Worm (Caenorhabditis elegans): ENCODE data around the gene xbx-1.
A peak's percentile ranks its signal among the peaks of the same experiment; 100 is the strongest.

xbx-1 gene

ce11 chrV:14979937-14980336 lies at the start of gene xbx-1:
TSS of gene xbx-1 (plus strand) at chrV:14980237.
- TF ChIP-seq unc-120 (tag; optimal IDR thresholded peaks at IDR 0.05; ENCODE audit: poor library complexity, severe bottlenecking) (no peak), drap-1 (GFP tag; optimal IDR thresholded peaks at IDR 0.05) (no peak), nhr-237 (tag; optimal IDR thresholded peaks at IDR 0.05) (no peak), ham-2 (GFP tag; optimal IDR thresholded peaks at IDR 0.05) (no peak)

ce11 chrV:14933450-14934218 lies 46.4 kb upstream of the xbx-1 start:
- TF ChIP-seq elt-3 (tag; optimal IDR thresholded peaks at IDR 0.05) (no peak), elt-1 (tag; optimal IDR thresholded peaks at IDR 0.05; ENCODE audit: borderline replicate concordance, insufficient read depth) (no peak), nhr-237 (tag; optimal IDR thresholded peaks at IDR 0.05) (no peak), nhr-76 (tag; optimal IDR thresholded peaks at IDR 0.05) (no peak), snpc-4 (tag; optimal IDR thresholded peaks at IDR 0.05) (no peak), ztf-11 (tag; optimal IDR thresholded peaks at IDR 0.05) (no peak), bed-3 (GFP tag; optimal IDR thresholded peaks at IDR 0.05) (no peak), cnd-1 (tag; optimal IDR thresholded peaks at IDR 0.05) (no peak), mls-2 (tag; optimal IDR thresholded peaks at IDR 0.05) (no peak), hlh-1 (tag; optimal IDR thresholded peaks at IDR 0.05) (no peak), pha-4 (tag; optimal IDR thresholded peaks at IDR 0.05) (no peak), lin-13 (tag; optimal IDR thresholded peaks at IDR 0.05) (no peak), ceh-43 (GFP tag; optimal IDR thresholded peaks at IDR 0.05) (no peak), nhr-2 (tag; optimal IDR thresholded peaks at IDR 0.05) (no peak), unc-120 (tag; optimal IDR thresholded peaks at IDR 0.05; ENCODE audit: poor library complexity, severe bottlenecking) (no peak)

ce11 chrV:14936587-14936986 lies 43.5 kb upstream of the xbx-1 start, which contains the start of gene C30G7.2:
TSS of gene C30G7.2 (plus strand) at chrV:14936887.
- TF ChIP-seq bed-3 (GFP tag; optimal IDR thresholded peaks at IDR 0.05) (no peak), M03D4.4 (tag; optimal IDR thresholded peaks at IDR 0.05) (no peak), ceh-39 (tag; optimal IDR thresholded peaks at IDR 0.05) (no peak), mls-2 (tag; optimal IDR thresholded peaks at IDR 0.05) (no peak), nhr-28 (tag; optimal IDR thresholded peaks at IDR 0.05) (no peak), ham-2 (GFP tag; optimal IDR thresholded peaks at IDR 0.05) (no peak), nhr-237 (tag; optimal IDR thresholded peaks at IDR 0.05) (no peak), elt-3 (tag; optimal IDR thresholded peaks at IDR 0.05) (no peak), blmp-1 (tag; optimal IDR thresholded peaks at IDR 0.05) (no peak), unc-62 (GFP tag; optimal IDR thresholded peaks at IDR 0.05) (no peak)

DNA sequence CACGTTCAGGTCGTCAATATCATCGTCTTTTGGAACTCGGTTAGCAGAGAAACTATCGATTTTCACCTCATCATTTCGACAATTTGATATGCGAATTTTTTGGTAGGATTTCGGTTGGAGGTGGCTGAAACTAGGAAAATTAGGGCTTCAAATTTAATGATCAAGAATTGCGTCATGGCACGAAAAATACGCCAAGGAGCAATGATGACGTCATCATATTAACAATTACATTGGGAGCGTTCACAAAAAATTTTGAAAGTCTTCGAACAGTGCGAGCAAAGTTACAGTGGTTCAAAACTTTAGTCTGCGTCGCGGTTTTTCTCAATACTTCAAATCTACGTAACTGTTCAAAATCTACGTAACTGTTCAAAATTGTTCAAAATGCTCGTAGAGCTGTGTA lies 37.1 kb upstream of the xbx-1 start:
- TF ChIP-seq zip-8 (tag; optimal IDR thresholded peaks at IDR 0.05) (peak; percentile 96), tbx-8 (GFP tag; optimal IDR thresholded peaks at IDR 0.05) (no peak)

DNA sequence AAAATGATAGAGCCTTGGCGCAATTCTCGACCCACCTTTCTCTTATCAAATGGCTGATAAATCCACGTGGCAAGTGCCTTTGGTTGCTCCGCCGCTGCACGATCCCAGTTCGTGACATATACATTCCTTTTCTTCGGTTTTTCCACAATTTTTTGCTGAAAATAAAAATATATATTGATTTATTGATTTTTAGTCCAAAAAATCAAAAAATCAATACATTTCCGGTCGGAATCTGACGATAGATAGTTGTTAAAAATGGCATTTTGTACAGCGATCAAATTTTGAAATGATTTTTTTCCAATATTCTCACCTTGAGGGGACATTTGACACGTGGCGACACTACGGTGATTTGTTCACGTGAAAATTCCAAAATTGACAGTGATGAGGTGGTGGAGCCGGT lies 36.3 kb upstream of the xbx-1 start:
- TF ChIP-seq pha-4 (tag; optimal IDR thresholded peaks at IDR 0.05) (no peak), nhr-28 (tag; optimal IDR thresholded peaks at IDR 0.05) (no peak), nhr-237 (tag; optimal IDR thresholded peaks at IDR 0.05) (no peak), lsy-2 (tag; optimal IDR thresholded peaks at IDR 0.05) (no peak), ham-2 (GFP tag; optimal IDR thresholded peaks at IDR 0.05) (no peak), blmp-1 (tag; optimal IDR thresholded peaks at IDR 0.05) (no peak), snpc-4 (tag; optimal IDR thresholded peaks at IDR 0.05) (no peak), flh-1 (GFP tag; optimal IDR thresholded peaks at IDR 0.05) (no peak), unc-120 (tag; optimal IDR thresholded peaks at IDR 0.05; ENCODE audit: poor library complexity, severe bottlenecking) (no peak), sem-2 (GFP tag; optimal IDR thresholded peaks at IDR 0.05) (no peak), elt-3 (tag; optimal IDR thresholded peaks at IDR 0.05) (no peak), ztf-11 (tag; optimal IDR thresholded peaks at IDR 0.05) (no peak), ceh-43 (GFP tag; optimal IDR thresholded peaks at IDR 0.05) (no peak), ceh-83 (GFP tag; optimal IDR thresholded peaks at IDR 0.05) (no peak)

- TF ChIP-seq mep-1 (tag; optimal IDR thresholded peaks at IDR 0.05): no peak
- no peak for TF ChIP-seq unc-62 (GFP tag; optimal IDR thresholded peaks at IDR 0.05)
- TF ChIP-seq pha-4 (tag; optimal IDR thresholded peaks at IDR 0.05): no peak
- TF ChIP-seq tbx-8 (GFP tag; optimal IDR thresholded peaks at IDR 0.05): no peak
- TF ChIP-seq lin-32 (GFP tag; optimal IDR thresholded peaks at IDR 0.05): no peak
- no peak for TF ChIP-seq unc-120 (tag; optimal IDR thresholded peaks at IDR 0.05; ENCODE audit: poor library complexity, severe bottlenecking)
- no peak for TF ChIP-seq snpc-4 (tag; optimal IDR thresholded peaks at IDR 0.05)
- no peak for TF ChIP-seq ztf-11 (tag; optimal IDR thresholded peaks at IDR 0.05)
- no peak for TF ChIP-seq unc-39 (tag; optimal IDR thresholded peaks at IDR 0.05)
These were observed 34.9 kb upstream of the xbx-1 start for ce11 chrV:14945124-14945523.
